Worm (Caenorhabditis elegans) whole organism, late embryonic: ENCODE measurements around the gene pelo-1.

ENCODE experiments used
- C08G9.2 ChIP-seq: sonication (generic microtip); optimal IDR thresholded peaks from 2 replicates; lab custom pipeline; 2016; ENCODE audit warnings: mild to moderate bottlenecking, missing genetic modification characterization, moderate library complexity, missing compliant biosample characterization
- K09A11.1 ChIP-seq: sonication (generic microtip); optimal IDR thresholded peaks from 2 replicates; lab custom pipeline; 2017; ENCODE audit warnings: antibody characterized with exemption, mild to moderate bottlenecking, missing genetic modification characterization, missing compliant biosample characterization; ENCODE audit not compliant: insufficient read depth
- T23F11.4 ChIP-seq: fragments of 200-800 bp; sonication (Bioruptor generic); optimal IDR thresholded peaks from 2 replicates; lab custom pipeline; 2018; ENCODE audit warnings: mild to moderate bottlenecking, missing genetic modification characterization, missing compliant biosample characterization
- Y22D7AL.16 ChIP-seq: sonication (generic microtip); optimal IDR thresholded peaks from 2 replicates; lab custom pipeline; 2016; ENCODE audit warnings: missing genetic modification characterization, missing compliant biosample characterization
- ahr-1 ChIP-seq: sonication (generic microtip); optimal IDR thresholded peaks from 2 replicates; lab custom pipeline; 2016; ENCODE audit warnings: missing genetic modification characterization, missing compliant biosample characterization
- ama-1 ChIP-seq: fragments of 150-350 bp; optimal IDR thresholded peaks from 2 replicates; lab custom pipeline; 2014
- ceh-14 ChIP-seq: sonication (generic microtip); optimal IDR thresholded peaks from 2 replicates; lab custom pipeline; 2016; ENCODE audit warnings: missing genotype, missing genetic modification characterization, missing compliant biosample characterization
- ceh-2 ChIP-seq: sonication (generic microtip); optimal IDR thresholded peaks from 2 replicates; lab custom pipeline; 2016; ENCODE audit warnings: missing genotype, missing genetic modification characterization, missing compliant biosample characterization
- ceh-30 ChIP-seq: fragments of 150-350 bp; optimal IDR thresholded peaks from 2 replicates; lab custom pipeline; 2014; ENCODE audit warnings: missing biosample characterization, missing genetic modification characterization
- ceh-31 ChIP-seq: sonication (generic microtip); optimal IDR thresholded peaks from 2 replicates; lab custom pipeline; 2016; ENCODE audit warnings: missing genetic modification characterization, missing compliant biosample characterization
- ceh-34 ChIP-seq: sonication (generic microtip); optimal IDR thresholded peaks from 2 replicates; lab custom pipeline; 2016; ENCODE audit warnings: mild to moderate bottlenecking, missing genetic modification characterization, missing compliant biosample characterization
- ceh-48 ChIP-seq: sonication (generic microtip); optimal IDR thresholded peaks from 2 replicates; lab custom pipeline; 2016; ENCODE audit warnings: missing genetic modification characterization, inconsistent platforms, missing compliant biosample characterization
- ceh-6 ChIP-seq: fragments of 200-800 bp; sonication (Bioruptor generic); optimal IDR thresholded peaks from 2 replicates; lab custom pipeline; 2018; ENCODE audit warnings: mild to moderate bottlenecking, missing genetic modification characterization, missing compliant biosample characterization
- che-1 ChIP-seq: sonication (generic microtip); optimal IDR thresholded peaks from 2 replicates; lab custom pipeline; 2016; ENCODE audit warnings: mild to moderate bottlenecking, missing genetic modification characterization, missing compliant biosample characterization
- dmd-4 ChIP-seq: sonication (generic microtip); optimal IDR thresholded peaks from 2 replicates; lab custom pipeline; 2016; ENCODE audit warnings: borderline replicate concordance, missing genetic modification characterization, missing compliant biosample characterization
- eyg-1 ChIP-seq: sonication (generic microtip); optimal IDR thresholded peaks from 2 replicates; lab custom pipeline; 2016; ENCODE audit warnings: missing genotype, missing genetic modification characterization, missing compliant biosample characterization
- fax-1 ChIP-seq: sonication (generic microtip); optimal IDR thresholded peaks from 2 replicates; lab custom pipeline; 2016; ENCODE audit warnings: missing genotype, missing genetic modification characterization, missing compliant biosample characterization
- fkh-10 ChIP-seq: fragments of 150-350 bp; optimal IDR thresholded peaks from 2 replicates; lab custom pipeline; 2014; ENCODE audit warnings: missing biosample characterization, missing genetic modification reagents, missing genetic modification characterization
- gmeb-2 ChIP-seq: sonication (generic microtip); optimal IDR thresholded peaks from 2 replicates; lab custom pipeline; 2016; ENCODE audit warnings: missing genetic modification characterization, inconsistent platforms, missing compliant biosample characterization
- hlh-30 ChIP-seq: sonication (generic microtip); optimal IDR thresholded peaks from 2 replicates; lab custom pipeline; 2017; ENCODE audit warnings: antibody characterized with exemption, missing genetic modification characterization, missing compliant biosample characterization; ENCODE audit not compliant: insufficient read depth
- hlh-6 ChIP-seq: sonication (generic microtip); optimal IDR thresholded peaks from 2 replicates; lab custom pipeline; 2016; ENCODE audit warnings: missing genotype, missing genetic modification characterization, missing compliant biosample characterization
- lim-6 ChIP-seq: sonication (generic microtip); optimal IDR thresholded peaks from 2 replicates; lab custom pipeline; 2016; ENCODE audit warnings: missing genetic modification characterization, missing compliant biosample characterization
- lin-11 ChIP-seq: fragments of 200-800 bp; sonication (Bioruptor generic); optimal IDR thresholded peaks from 2 replicates; lab custom pipeline; 2018; ENCODE audit warnings: mild to moderate bottlenecking, missing genetic modification characterization, missing compliant biosample characterization
- madf-2 ChIP-seq: sonication (generic microtip); optimal IDR thresholded peaks from 2 replicates; lab custom pipeline; 2017; ENCODE audit warnings: missing genetic modification characterization, missing compliant biosample characterization
- mec-3 ChIP-seq: sonication (generic microtip); optimal IDR thresholded peaks from 2 replicates; lab custom pipeline; 2016; ENCODE audit warnings: borderline replicate concordance, missing genetic modification characterization, missing compliant biosample characterization
- nhr-11 ChIP-seq: fragments of 150-350 bp; optimal IDR thresholded peaks from 2 replicates; lab custom pipeline; 2014; ENCODE audit warnings: missing biosample characterization, missing genetic modification characterization
- nhr-232 ChIP-seq: sonication (generic microtip); optimal IDR thresholded peaks from 2 replicates; lab custom pipeline; 2016; ENCODE audit warnings: missing genetic modification characterization, missing compliant biosample characterization
- odd-2 ChIP-seq: sonication (generic microtip); optimal IDR thresholded peaks from 2 replicates; lab custom pipeline; 2017; ENCODE audit warnings: antibody characterized with exemption, mild to moderate bottlenecking, missing genetic modification characterization, missing compliant biosample characterization
- pag-3 ChIP-seq: sonication (generic microtip); optimal IDR thresholded peaks from 2 replicates; lab custom pipeline; 2016; ENCODE audit warnings: missing compliant biosample characterization, missing genetic modification characterization, borderline replicate concordance
- pha-4 ChIP-seq: fragments of 150-350 bp; optimal IDR thresholded peaks from 2 replicates; lab custom pipeline; 2018; ENCODE audit warnings: missing biosample characterization, missing genetic modification reagents, missing genetic modification characterization
- pqm-1 ChIP-seq: sonication (generic microtip); optimal IDR thresholded peaks from 2 replicates; lab custom pipeline; 2016; ENCODE audit warnings: missing genetic modification characterization, missing compliant biosample characterization
- ref-2 ChIP-seq: sonication (generic microtip); optimal IDR thresholded peaks from 2 replicates; lab custom pipeline; 2016; ENCODE audit warnings: missing genetic modification characterization, missing compliant biosample characterization
- sdc-2 ChIP-seq: sonication (generic microtip); optimal IDR thresholded peaks from 2 replicates; lab custom pipeline; 2016; ENCODE audit warnings: missing genotype, missing genetic modification characterization, missing compliant biosample characterization
- sox-2 ChIP-seq: fragments of 200-800 bp; sonication (Bioruptor generic); IDR thresholded peaks from 2 replicates; pipeline ENCODE4 v1.3.6; 2022; ENCODE audit warnings: missing genetic modification reagents, missing genetic modification characterization, missing compliant biosample characterization
- sox-4 ChIP-seq: sonication (generic microtip); optimal IDR thresholded peaks from 2 replicates; lab custom pipeline; 2017; ENCODE audit warnings: mild to moderate bottlenecking, missing genetic modification characterization, inconsistent platforms, missing compliant biosample characterization
- tbx-2 ChIP-seq: sonication (generic microtip); optimal IDR thresholded peaks from 2 replicates; lab custom pipeline; 2016; ENCODE audit warnings: missing genetic modification characterization, missing compliant biosample characterization
- tbx-7 ChIP-seq: sonication (generic microtip); optimal IDR thresholded peaks from 2 replicates; lab custom pipeline; 2016; ENCODE audit warnings: missing genotype, missing genetic modification characterization, missing compliant biosample characterization
- unc-42 ChIP-seq: sonication (generic microtip); optimal IDR thresholded peaks from 2 replicates; lab custom pipeline; 2016; ENCODE audit warnings: missing genotype, missing genetic modification characterization, missing compliant biosample characterization
- unc-86 ChIP-seq: sonication (generic microtip); optimal IDR thresholded peaks from 2 replicates; lab custom pipeline; 2016; ENCODE audit warnings: missing genetic modification characterization, missing compliant biosample characterization
- ztf-16 ChIP-seq: sonication (generic microtip); optimal IDR thresholded peaks from 2 replicates; lab custom pipeline; 2017; ENCODE audit warnings: missing genetic modification characterization, missing compliant biosample characterization

Gene pelo-1

DNA sequence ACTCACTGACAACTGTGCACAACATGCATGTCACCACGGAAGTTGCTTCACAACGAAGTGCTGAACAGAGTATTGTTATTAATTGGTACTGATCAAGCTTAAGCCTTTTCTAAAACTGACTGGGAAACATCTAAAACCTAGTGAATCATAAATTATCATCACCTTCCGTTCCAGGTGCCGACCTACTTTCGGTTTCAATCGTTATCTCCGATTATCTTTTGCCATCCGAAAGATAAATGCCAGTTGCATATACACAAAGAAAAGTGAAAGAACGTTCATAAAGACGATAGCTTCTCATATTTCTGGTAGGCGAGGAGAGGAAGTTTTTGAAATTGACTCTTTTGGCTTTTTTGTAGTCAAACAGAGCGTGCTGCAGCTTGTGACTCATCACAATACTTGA, 14.4 kb downstream of the pelo-1 start:
- no peak for TF ChIP-seq Y22D7AL.16 (tag; lab: Kevin White, UChicago)
- TF ChIP-seq nhr-232 (tag; lab: Kevin White, UChicago), result no peak
- TF ChIP-seq ahr-1 (tag; lab: Kevin White, UChicago), result no peak
- no peak for TF ChIP-seq lin-11 (tag; lab: Kevin White, UChicago)
- no peak for TF ChIP-seq mec-3 (tag; lab: Kevin White, UChicago)
- no peak for TF ChIP-seq hlh-6 (tag; lab: Kevin White, UChicago)
- no peak for TF ChIP-seq eyg-1 (tag; lab: Kevin White, UChicago)
- TF ChIP-seq pqm-1 (tag; lab: Kevin White, UChicago), result no peak
- no peak for TF ChIP-seq ceh-48 (tag; lab: Kevin White, UChicago)
- no peak for TF ChIP-seq ref-2 (tag; lab: Kevin White, UChicago)
- TF ChIP-seq nhr-11 (tag; lab: Kevin White, UChicago), result no peak
- no peak for TF ChIP-seq tbx-7 (tag; lab: Kevin White, UChicago)
- TF ChIP-seq sox-4 (tag; lab: Kevin White, UChicago), result no peak
- TF ChIP-seq che-1 (tag; lab: Kevin White, UChicago), result no peak
- TF ChIP-seq ceh-34 (tag; lab: Kevin White, UChicago), result no peak
- TF ChIP-seq unc-86 (tag; lab: Kevin White, UChicago), result no peak
- TF ChIP-seq fax-1 (tag; lab: Kevin White, UChicago), result no peak

DNA sequence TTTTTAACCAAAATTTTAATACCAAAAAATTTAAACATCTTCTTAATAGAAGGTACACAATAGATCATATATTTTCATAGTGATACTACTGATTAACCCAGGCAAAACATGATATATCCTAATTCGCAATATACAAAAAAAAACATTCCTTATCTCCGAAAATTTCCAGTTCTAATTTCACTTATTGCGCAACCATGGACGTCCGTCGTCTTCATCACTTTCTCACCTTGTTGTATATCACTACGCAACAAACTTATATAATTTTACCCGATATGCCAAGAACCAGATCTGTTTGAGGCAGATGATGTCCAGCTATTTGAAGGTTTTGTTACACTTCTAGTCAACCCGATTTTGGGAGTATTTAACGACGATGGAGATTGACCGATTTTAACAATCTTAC, 16.2 kb downstream of the pelo-1 start, which contains the start of gene R74.2:
R74.2 (plus strand) TSS at position 316 of the 400 bp plus-strand sequence.
- TF ChIP-seq ztf-16, result no peak
- no peak for TF ChIP-seq pag-3 (tag; lab: Kevin White, UChicago)
- TF ChIP-seq tbx-7 (tag; lab: Kevin White, UChicago), result no peak
- TF ChIP-seq ama-1, result no peak
- TF ChIP-seq dmd-4, result no peak
- no peak for TF ChIP-seq gmeb-2 (tag; lab: Kevin White, UChicago)
- no peak for TF ChIP-seq C08G9.2
- TF ChIP-seq sdc-2 (tag; lab: Kevin White, UChicago), result no peak
- TF ChIP-seq nhr-11 (tag; lab: Kevin White, UChicago), result no peak
- no peak for TF ChIP-seq sox-2 (GFP tag; lab: Robert Waterston, UW)
- no peak for TF ChIP-seq mec-3 (tag; lab: Kevin White, UChicago)
- TF ChIP-seq ceh-14 (tag; lab: Kevin White, UChicago), result no peak
- no peak for TF ChIP-seq pha-4
- TF ChIP-seq tbx-2 (tag; lab: Kevin White, UChicago), result no peak
- no peak for TF ChIP-seq hlh-30
- no peak for TF ChIP-seq ceh-2 (tag; lab: Kevin White, UChicago)
- TF ChIP-seq che-1 (tag; lab: Kevin White, UChicago), result no peak

DNA sequence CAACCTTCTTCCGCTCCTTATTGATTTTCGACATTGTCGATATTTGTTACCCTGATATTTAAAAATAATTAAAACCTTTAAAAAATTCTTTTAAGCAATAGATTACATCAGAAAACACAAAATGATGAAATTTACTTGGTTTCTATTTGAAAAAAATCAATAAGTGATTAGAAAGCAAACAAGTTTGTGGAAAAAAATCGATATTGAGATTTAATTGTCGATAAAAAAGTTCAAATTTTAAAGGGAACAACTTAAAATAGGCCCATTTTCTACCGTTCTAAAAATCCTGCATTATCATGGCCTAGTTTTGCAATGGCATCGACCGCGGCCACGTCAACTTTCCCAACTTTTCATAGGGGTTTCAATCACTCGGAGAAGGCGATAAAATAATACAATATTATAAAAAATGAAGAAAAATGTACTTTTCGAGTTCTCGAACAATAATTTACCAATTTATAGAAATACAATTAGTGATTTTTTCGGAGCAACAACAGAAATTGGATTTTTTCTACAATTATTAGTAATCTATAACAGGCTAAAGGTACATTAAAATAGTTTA, 17.2 kb downstream of the pelo-1 start, which contains the start of gene lars-1:
lars-1 (minus strand) TSS at position 51 of the 559 bp plus-strand sequence.
- TF ChIP-seq ceh-6 (GFP tag; lab: Kevin White, UChicago) (no peak), madf-2 (tag; lab: Kevin White, UChicago) (no peak), pqm-1 (tag; lab: Kevin White, UChicago) (no peak), lim-6 (tag; lab: Kevin White, UChicago) (no peak), unc-42 (no peak), T23F11.4 (GFP tag; lab: Kevin White, UChicago) (no peak), fkh-10 (no peak), mec-3 (tag; lab: Kevin White, UChicago) (no peak), gmeb-2 (tag; lab: Kevin White, UChicago) (no peak), ceh-2 (tag; lab: Kevin White, UChicago) (no peak), ceh-30 (tag; lab: Kevin White, UChicago) (no peak), ceh-31 (no peak), ama-1 (no peak), K09A11.1 (tag; lab: Kevin White, UChicago) (no peak), odd-2 (tag; lab: Kevin White, UChicago) (no peak), ref-2 (tag; lab: Kevin White, UChicago) (no peak)
